Worm (Caenorhabditis elegans): ENCODE data around the gene fbxa-208.

DNA sequence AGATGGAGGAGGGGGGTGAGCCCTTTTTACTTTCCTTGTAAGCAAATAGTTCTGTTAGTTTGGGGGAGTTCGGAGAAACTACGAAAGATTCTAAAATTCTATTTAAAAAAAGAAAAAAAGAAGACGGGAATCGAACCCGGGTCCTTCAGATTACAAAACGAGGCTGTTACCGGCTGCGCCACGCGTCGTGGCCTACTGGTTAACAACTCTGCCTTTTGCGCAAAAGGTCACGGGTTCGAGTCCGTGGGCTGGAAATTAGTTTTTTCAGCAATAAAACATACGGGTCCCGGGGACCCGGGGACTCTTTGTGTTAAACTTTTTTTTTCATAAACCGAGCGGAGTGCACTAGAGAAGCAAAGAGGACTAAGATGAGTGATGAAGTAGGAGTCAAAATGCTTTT lies 25.4 kb upstream of the fbxa-208 start:
- TF ChIP-seq bed-3 (GFP tag; optimal IDR thresholded peaks at IDR 0.05) (no peak), ztf-11 (tag; optimal IDR thresholded peaks at IDR 0.05) (no peak), nhr-237 (tag; optimal IDR thresholded peaks at IDR 0.05) (no peak), unc-62 (GFP tag; optimal IDR thresholded peaks at IDR 0.05) (no peak), sem-2 (GFP tag; optimal IDR thresholded peaks at IDR 0.05) (no peak), ceh-43 (GFP tag; optimal IDR thresholded peaks at IDR 0.05) (no peak), mls-2 (tag; optimal IDR thresholded peaks at IDR 0.05) (no peak), lin-13 (tag; optimal IDR thresholded peaks at IDR 0.05) (no peak), ceh-39 (tag; optimal IDR thresholded peaks at IDR 0.05) (no peak), lin-32 (GFP tag; optimal IDR thresholded peaks at IDR 0.05) (no peak), lsy-2 (tag; optimal IDR thresholded peaks at IDR 0.05) (no peak), pha-4 (tag; optimal IDR thresholded peaks at IDR 0.05) (no peak), unc-120 (tag; optimal IDR thresholded peaks at IDR 0.05; ENCODE audit: poor library complexity, severe bottlenecking) (no peak), snpc-4 (tag; optimal IDR thresholded peaks at IDR 0.05) (no peak)
